Fruit fly (Drosophila melanogaster) whole organism, prepupa: ENCODE measurements around the gene yata.

Experiments used
- CG10631 ChIP-seq: fragments of 200-800 bp; sonication (Bioruptor generic); optimal IDR thresholded peaks from 2 replicates; lab custom pipeline; 2016; ENCODE audit warnings: missing biosample characterization, missing genetic modification characterization
- CG10669 ChIP-seq: fragments of 200-800 bp; sonication (Bioruptor generic); optimal IDR thresholded peaks from 3 replicates; lab custom pipeline; 2018; ENCODE audit warnings: missing biosample characterization, mild to moderate bottlenecking, missing genetic modification characterization, moderate library complexity
- CG11294 ChIP-seq: fragments of 200-800 bp; sonication (Bioruptor generic); IDR thresholded peaks from 2 replicates; pipeline ENCODE4 v1.3.6; 2022; ENCODE audit warnings: missing biosample characterization, missing genetic modification characterization
- CG11762 ChIP-seq: fragments of 200-800 bp; sonication (Bioruptor generic); optimal IDR thresholded peaks from 3 replicates; lab custom pipeline; 2016; ENCODE audit warnings: missing biosample characterization, missing genetic modification characterization; ENCODE audit not compliant: insufficient read depth
- CG11902 ChIP-seq: fragments of 200-800 bp; sonication (Bioruptor generic); optimal IDR thresholded peaks from 3 replicates; lab custom pipeline; 2016; ENCODE audit warnings: missing biosample characterization, missing genetic modification characterization
- CG15336 ChIP-seq: fragments of 200-800 bp; sonication (Bioruptor generic); IDR thresholded peaks from 2 replicates; pipeline ENCODE4 v1.3.6; 2022; ENCODE audit warnings: missing biosample characterization, missing genetic modification characterization
- CG16779 ChIP-seq: fragments of 200-800 bp; sonication (Bioruptor generic); optimal IDR thresholded peaks from 3 replicates; lab custom pipeline; 2017; ENCODE audit warnings: missing biosample characterization, mild to moderate bottlenecking, missing genetic modification characterization
- CG31627 ChIP-seq: fragments of 200-800 bp; sonication (Bioruptor generic); optimal IDR thresholded peaks from 3 replicates; lab custom pipeline; 2016; ENCODE audit warnings: missing biosample characterization, missing genetic modification characterization
- CG32006 ChIP-seq: fragments of 200-800 bp; sonication (Bioruptor generic); optimal IDR thresholded peaks from 3 replicates; lab custom pipeline; 2017; ENCODE audit warnings: missing biosample characterization, mild to moderate bottlenecking, missing genetic modification characterization
- CG34406 ChIP-seq: fragments of 200-800 bp; sonication (Bioruptor generic); optimal IDR thresholded peaks from 3 replicates; lab custom pipeline; 2016; ENCODE audit warnings: missing biosample characterization, missing genetic modification characterization
- CG3919 ChIP-seq: fragments of 200-800 bp; sonication (Bioruptor generic); optimal IDR thresholded peaks from 3 replicates; lab custom pipeline; 2016; ENCODE audit warnings: missing biosample characterization, missing genetic modification characterization
- CG4318 ChIP-seq: fragments of 200-800 bp; sonication (Bioruptor generic); optimal IDR thresholded peaks from 3 replicates; lab custom pipeline; 2017; ENCODE audit warnings: missing biosample characterization, mild to moderate bottlenecking, missing genetic modification characterization
- CG6276 ChIP-seq: fragments of 200-800 bp; sonication (Bioruptor generic); optimal IDR thresholded peaks from 2 replicates; lab custom pipeline; 2017; ENCODE audit warnings: missing biosample characterization, mild to moderate bottlenecking, missing genetic modification characterization
- CG6792 ChIP-seq: fragments of 200-800 bp; sonication (Bioruptor generic); optimal IDR thresholded peaks from 3 replicates; lab custom pipeline; 2016; ENCODE audit warnings: missing biosample characterization, missing genetic modification characterization
- CG6808 ChIP-seq: fragments of 200-800 bp; sonication (Bioruptor generic); optimal IDR thresholded peaks from 3 replicates; lab custom pipeline; 2017; ENCODE audit warnings: missing biosample characterization, missing genetic modification characterization, mild to moderate bottlenecking, moderate library complexity, missing genetic modification reagents
- CG6854 ChIP-seq: fragments of 200-800 bp; sonication (Bioruptor generic); optimal IDR thresholded peaks from 2 replicates; lab custom pipeline; 2017; ENCODE audit warnings: missing biosample characterization, mild to moderate bottlenecking, missing genetic modification characterization
- CG7368 ChIP-seq: fragments of 200-800 bp; sonication (Bioruptor generic); optimal IDR thresholded peaks from 3 replicates; lab custom pipeline; 2016; ENCODE audit warnings: missing biosample characterization, missing genetic modification characterization
- CG8119 ChIP-seq: fragments of 200-800 bp; sonication (Bioruptor generic); IDR thresholded peaks from 3 replicates; pipeline ENCODE4 v1.3.6; 2022; ENCODE audit warnings: missing biosample characterization, missing genetic modification characterization
- CG8319 ChIP-seq: fragments of 200-800 bp; sonication (Bioruptor generic); optimal IDR thresholded peaks from 3 replicates; lab custom pipeline; 2016; ENCODE audit warnings: missing biosample characterization, missing genetic modification characterization
- Eip75B ChIP-seq: fragments of 200-800 bp; sonication (Bioruptor generic); optimal IDR thresholded peaks from 3 replicates; lab custom pipeline; 2016; ENCODE audit warnings: missing biosample characterization, missing genetic modification characterization
- Eip78C ChIP-seq: fragments of 200-800 bp; sonication (Bioruptor generic); peaks from one replicate; lab custom pipeline; 2016; ENCODE audit warnings: missing biosample characterization, missing genetic modification characterization
- Ets21C ChIP-seq: fragments of 200-800 bp; sonication (Bioruptor generic); optimal IDR thresholded peaks from 3 replicates; lab custom pipeline; 2016; ENCODE audit warnings: missing biosample characterization, missing genetic modification characterization
- Ets96B ChIP-seq: fragments of 200-800 bp; optimal IDR thresholded peaks from 2 replicates; lab custom pipeline; 2019; ENCODE audit warnings: missing biosample characterization, mild to moderate bottlenecking, missing genetic modification characterization, moderate library complexity
- Gug ChIP-seq: fragments of 200-800 bp; sonication (Bioruptor generic); IDR thresholded peaks from 2 replicates; pipeline ENCODE4 v1.3.6; 2022; ENCODE audit warnings: missing biosample characterization, missing genetic modification characterization
- Hr38 ChIP-seq: sonication (Bioruptor generic); optimal IDR thresholded peaks from 2 replicates; lab custom pipeline; 2016; ENCODE audit warnings: missing biosample characterization, missing genetic modification characterization
- Hr39 ChIP-seq: fragments of 200-800 bp; sonication (Bioruptor generic); optimal IDR thresholded peaks from 2 replicates; lab custom pipeline; 2016; ENCODE audit warnings: missing biosample characterization, missing genetic modification characterization
- Hr4 ChIP-seq: fragments of 200-800 bp; sonication (Bioruptor generic); optimal IDR thresholded peaks from 3 replicates; lab custom pipeline; 2016; ENCODE audit warnings: missing biosample characterization, missing genetic modification characterization
- Lpt ChIP-seq: fragments of 200-800 bp; sonication (Bioruptor generic); optimal IDR thresholded peaks from 3 replicates; lab custom pipeline; 2016; ENCODE audit warnings: missing biosample characterization, missing genetic modification characterization
- Met ChIP-seq: fragments of 200-800 bp; sonication (Bioruptor generic); optimal IDR thresholded peaks from 3 replicates; lab custom pipeline; 2016; ENCODE audit warnings: missing biosample characterization, missing genetic modification characterization
- OdsH ChIP-seq: fragments of 200-800 bp; sonication (Bioruptor generic); optimal IDR thresholded peaks from 3 replicates; lab custom pipeline; 2016; ENCODE audit warnings: missing biosample characterization, missing genetic modification characterization
- Sox14 ChIP-seq: fragments of 200-800 bp; sonication (Bioruptor generic); optimal IDR thresholded peaks from 3 replicates; lab custom pipeline; 2016; ENCODE audit warnings: missing biosample characterization, missing genetic modification characterization
- Sox15 ChIP-seq: fragments of 200-800 bp; sonication (Bioruptor generic); optimal IDR thresholded peaks from 3 replicates; lab custom pipeline; 2016; ENCODE audit warnings: missing biosample characterization, missing genetic modification characterization
- achi ChIP-seq: fragments of 200-800 bp; sonication (Bioruptor generic); optimal IDR thresholded peaks from 3 replicates; lab custom pipeline; 2016; ENCODE audit warnings: missing biosample characterization, missing genetic modification characterization
- acj6 ChIP-seq: fragments of 200-800 bp; sonication (Bioruptor generic); optimal IDR thresholded peaks from 3 replicates; lab custom pipeline; 2016; ENCODE audit warnings: missing biosample characterization, missing genetic modification characterization
- cyc ChIP-seq: fragments of 200-800 bp; sonication (Bioruptor generic); optimal IDR thresholded peaks from 3 replicates; lab custom pipeline; 2016; ENCODE audit warnings: missing biosample characterization, missing genetic modification characterization
- dac ChIP-seq: fragments of 200-800 bp; sonication (Bioruptor generic); optimal IDR thresholded peaks from 2 replicates; lab custom pipeline; 2017; ENCODE audit warnings: missing biosample characterization, mild to moderate bottlenecking, missing genetic modification characterization
- dsx ChIP-seq: fragments of 200-800 bp; optimal IDR thresholded peaks from 3 replicates; lab custom pipeline; 2019; ENCODE audit warnings: missing biosample characterization, mild to moderate bottlenecking, missing genetic modification characterization, moderate library complexity; ENCODE audit not compliant: poor library complexity, severe bottlenecking
- esn ChIP-seq: fragments of 200-800 bp; sonication (Bioruptor generic); optimal IDR thresholded peaks from 2 replicates; lab custom pipeline; 2016; ENCODE audit warnings: missing biosample characterization, mild to moderate bottlenecking, missing genetic modification characterization, moderate library complexity
- fd59A ChIP-seq: fragments of 200-800 bp; sonication (Bioruptor generic); optimal IDR thresholded peaks from 2 replicates; lab custom pipeline; 2017; ENCODE audit warnings: missing biosample characterization, mild to moderate bottlenecking, missing genetic modification characterization, missing genetic modification reagents
- fd85E ChIP-seq: fragments of 200-800 bp; sonication (Bioruptor generic); optimal IDR thresholded peaks from 3 replicates; lab custom pipeline; 2016; ENCODE audit warnings: missing biosample characterization, missing genetic modification characterization
- fkh ChIP-seq: fragments of 200-800 bp; sonication (Bioruptor generic); optimal IDR thresholded peaks from 3 replicates; lab custom pipeline; 2017; ENCODE audit warnings: missing biosample characterization, mild to moderate bottlenecking, missing genetic modification characterization, moderate library complexity
- lz ChIP-seq: fragments of 200-800 bp; sonication (Bioruptor generic); optimal IDR thresholded peaks from 3 replicates; lab custom pipeline; 2016; ENCODE audit warnings: missing biosample characterization, missing genetic modification characterization
- pdm3 ChIP-seq: fragments of 200-800 bp; sonication (Bioruptor generic); optimal IDR thresholded peaks from 3 replicates; lab custom pipeline; 2016; ENCODE audit warnings: missing biosample characterization, missing genetic modification characterization
- salr ChIP-seq, 2 experiments: fragments of 200-800 bp; sonication (Bioruptor generic); optimal IDR thresholded peaks; 3 replicates each; lab custom pipeline; 2016 to 2018; ENCODE audit warnings: missing biosample characterization in 2 of 2, missing genetic modification characterization in 2 of 2, mild to moderate bottlenecking in 1 of 2
- spab ChIP-seq: fragments of 200-800 bp; sonication (Bioruptor generic); optimal IDR thresholded peaks from 2 replicates; lab custom pipeline; 2017; ENCODE audit warnings: missing biosample characterization, mild to moderate bottlenecking, missing genetic modification characterization, missing genetic modification reagents
- ss ChIP-seq, 2 experiments: fragments of 200-800 bp; sonication (Bioruptor generic); optimal IDR thresholded peaks; 2 replicates in 1 of 2; 3 replicates in 1 of 2; lab custom pipeline; 2017 to 2018; ENCODE audit warnings: mild to moderate bottlenecking in 2 of 2, missing biosample characterization in 2 of 2, missing genetic modification characterization in 2 of 2, moderate library complexity in 1 of 2
- svp ChIP-seq: fragments of 200-800 bp; sonication (Bioruptor generic); peaks from one replicate; lab custom pipeline; 2016; ENCODE audit warnings: missing biosample characterization, missing genetic modification characterization
- topi ChIP-seq: fragments of 200-800 bp; sonication (Bioruptor generic); optimal IDR thresholded peaks from 3 replicates; lab custom pipeline; 2016; ENCODE audit warnings: missing biosample characterization, missing genetic modification characterization
- vri ChIP-seq: fragments of 200-800 bp; sonication (Bioruptor generic); optimal IDR thresholded peaks from 3 replicates; lab custom pipeline; 2016; ENCODE audit warnings: missing biosample characterization, mild to moderate bottlenecking, missing genetic modification characterization

The yata gene

dm6 chr3R:29762297-29762696, 13.3 kb downstream of the yata start (continued):
- TF ChIP-seq vri (GFP tag; lab: Kevin White, UChicago) (no peak), OdsH (peak; percentile 57), CG8119 (0 out of 3 replicates have a peak, but pooled peaks have one; percentile 15), fd85E (no peak), CG8319 (peak; percentile 51), salr (GFP tag; optimal IDR thresholded peaks at IDR 0.05; lab: Kevin White, UChicago) (peak in 1 of 2 experiments; percentile 36), Met (peak; percentile 75)

dm6 chr3R:29763154-29763553, 14.1 kb downstream of the yata start:
- peak; percentile 22 for TF ChIP-seq CG4318 (GFP tag; lab: Kevin White, UChicago)
- peak; percentile 99 for TF ChIP-seq topi (GFP tag; lab: Kevin White, UChicago)
- peak; percentile 79 for TF ChIP-seq Hr4 (GFP tag; lab: Kevin White, UChicago)
- peak; percentile 97 for TF ChIP-seq CG11902 (GFP tag; lab: Kevin White, UChicago)
- peak; percentile 97 for TF ChIP-seq Met
- TF ChIP-seq Ets96B (tag; lab: Kevin White, UChicago): peak; percentile 70
- peak; percentile 94 for TF ChIP-seq pdm3 (GFP tag; lab: Kevin White, UChicago)
- peak; percentile 90 for TF ChIP-seq CG11762 (GFP tag; lab: Kevin White, UChicago)
- peak; percentile 48 for TF ChIP-seq CG6276 (GFP tag; lab: Kevin White, UChicago)
- TF ChIP-seq lz (GFP tag; lab: Kevin White, UChicago): peak; percentile 98
- peak; percentile 77 for TF ChIP-seq CG15336
- peak; percentile 96 for TF ChIP-seq CG6854
- TF ChIP-seq Ets21C (GFP tag; lab: Kevin White, UChicago): peak; percentile 98
- TF ChIP-seq cyc (GFP tag; lab: Kevin White, UChicago): peak; percentile 99
- peak; percentile 72; the same call in 2 of the 3 replicates for TF ChIP-seq CG8119
- TF ChIP-seq dsx (GFP tag; lab: Kevin White, UChicago): peak; percentile 68
- peak; percentile 96 for TF ChIP-seq acj6
- peak; percentile 89 for TF ChIP-seq CG10631 (GFP tag; lab: Kevin White, UChicago)
- TF ChIP-seq CG3919 (GFP tag; lab: Kevin White, UChicago): peak; percentile 97
- peak; percentile 99 for TF ChIP-seq esn (GFP tag; lab: Kevin White, UChicago)
- TF ChIP-seq spab (GFP tag; lab: Kevin White, UChicago): peak; percentile 73
- peak; percentile 99 for TF ChIP-seq Hr39
- TF ChIP-seq Eip75B (GFP tag; lab: Kevin White, UChicago): peak; percentile 93
- peak; percentile 96 for TF ChIP-seq Sox15
- peak; percentile 83 for TF ChIP-seq CG10669 (GFP tag; lab: Kevin White, UChicago)
- peak; percentile 97 for TF ChIP-seq Sox14 (GFP tag; lab: Kevin White, UChicago)
- peak; percentile 66 for TF ChIP-seq CG6808 (GFP tag; lab: Kevin White, UChicago)
- peak; percentile 96 for TF ChIP-seq vri (GFP tag; lab: Kevin White, UChicago)
- peak; percentile 95 for TF ChIP-seq CG8319
- TF ChIP-seq Hr38 (GFP tag; lab: Kevin White, UChicago): no peak
- TF ChIP-seq CG32006: peak; percentile 70
- TF ChIP-seq fd85E: peak; percentile 83
- peak; percentile 90 for TF ChIP-seq achi (GFP tag; lab: Kevin White, UChicago)
- peak; percentile 38 for TF ChIP-seq CG16779
- TF ChIP-seq OdsH: peak; percentile 94
- peak; percentile 95 for TF ChIP-seq CG6792 (GFP tag; lab: Kevin White, UChicago)
- TF ChIP-seq svp: peak; percentile 98
- TF ChIP-seq ss (GFP tag; optimal IDR thresholded peaks at IDR 0.05; lab: Kevin White, UChicago): peak; percentile 39 to 73
- peak; percentile 65; the same call in 1 of the 2 replicates for TF ChIP-seq CG11294 (GFP tag; lab: Robert Waterston, UW)
- TF ChIP-seq Eip78C (GFP tag; lab: Kevin White, UChicago): peak; percentile 98
- TF ChIP-seq fkh (GFP tag; lab: Kevin White, UChicago): no peak
- peak; percentile 93 for TF ChIP-seq CG7368 (GFP tag; lab: Kevin White, UChicago)
- peak; percentile 31; the same call in 1 of the 2 replicates for TF ChIP-seq Gug (GFP tag; lab: Robert Waterston, UW)
- TF ChIP-seq CG34406 (GFP tag; lab: Kevin White, UChicago): peak; percentile 94
- TF ChIP-seq dac (GFP tag; lab: Kevin White, UChicago): no peak
- TF ChIP-seq CG31627 (GFP tag; lab: Kevin White, UChicago): peak; percentile 99
- peak; percentile 67 for TF ChIP-seq Lpt (GFP tag; lab: Kevin White, UChicago)
- peak; percentile 60 for TF ChIP-seq fd59A (GFP tag; lab: Kevin White, UChicago)
